Worm (Caenorhabditis elegans) whole organism, L4/young adult: ENCODE results near the gene col-91.

Source experiments
- dao-5 ChIP-seq: sonication (generic microtip); optimal IDR thresholded peaks from 2 replicates; lab custom pipeline; 2016; ENCODE audit warnings: missing genotype, missing genetic modification characterization, moderate library complexity, missing compliant biosample characterization
- him-1 ChIP-seq: sonication (generic microtip); optimal IDR thresholded peaks from 2 replicates; lab custom pipeline; 2016; ENCODE audit warnings: missing genotype, missing genetic modification reagents, missing genetic modification characterization, missing compliant biosample characterization

ce11 chrIII:8291268-8292032, 28.0 kb upstream of the col-91 start:
- TF ChIP-seq dao-5 (tag; lab: Kevin White, UChicago) = no peak
- TF ChIP-seq him-1 (tag; lab: Kevin White, UChicago) = no peak
